Fruit fly (Drosophila melanogaster) whole organism, embryonic: ENCODE measurements around the gene CG9467.
A peak's percentile ranks its signal among the peaks of the same experiment; 100 is the strongest.

Experiments used
- Asciz ChIP-seq: fragments of 200-800 bp; sonication (Bioruptor generic); optimal IDR thresholded peaks from 2 replicates; lab custom pipeline; 2017; ENCODE audit warnings: missing biosample characterization, mild to moderate bottlenecking, missing genetic modification characterization, missing genetic modification reagents
- Atf-2 ChIP-seq: fragments of 200-800 bp; sonication (Bioruptor generic); optimal IDR thresholded peaks from 2 replicates; lab custom pipeline; 2016; ENCODE audit warnings: missing biosample characterization, missing genetic modification characterization
- B-H1 ChIP-seq: fragments of 200-800 bp; sonication (Bioruptor generic); IDR thresholded peaks from 3 replicates; pipeline ENCODE4 v1.3.6; 2022; ENCODE audit warnings: missing biosample characterization, missing genetic modification characterization
- CG10321 ChIP-seq: fragments of 200-800 bp; sonication (Bioruptor generic); IDR thresholded peaks from 2 replicates; pipeline ENCODE4 v1.3.6; 2022; ENCODE audit warnings: missing biosample characterization, missing genetic modification characterization
- CG10979 ChIP-seq: fragments of 200-800 bp; sonication (Bioruptor generic); optimal IDR thresholded peaks from 2 replicates; lab custom pipeline; 2018; ENCODE audit warnings: missing biosample characterization, mild to moderate bottlenecking, missing genetic modification characterization, moderate library complexity
- CG11398 ChIP-seq: fragments of 200-800 bp; sonication (Bioruptor generic); optimal IDR thresholded peaks from 2 replicates; lab custom pipeline; 2016; ENCODE audit warnings: missing biosample characterization, missing genetic modification characterization
- CG12391 ChIP-seq: fragments of 200-800 bp; sonication (Bioruptor generic); optimal IDR thresholded peaks from 3 replicates; lab custom pipeline; 2018; ENCODE audit warnings: missing biosample characterization, mild to moderate bottlenecking, missing genetic modification characterization, moderate library complexity
- CG13287 ChIP-seq: fragments of 200-800 bp; sonication (Bioruptor generic); IDR thresholded peaks from 2 replicates; pipeline ENCODE4 v1.3.6; 2022; ENCODE audit warnings: missing biosample characterization, missing genetic modification characterization; ENCODE audit not compliant: partially characterized antibody
- CG15696 ChIP-seq: fragments of 200-800 bp; sonication (Bioruptor generic); optimal IDR thresholded peaks from 2 replicates; lab custom pipeline; 2019; ENCODE audit warnings: missing biosample characterization, mild to moderate bottlenecking, missing genetic modification characterization, moderate library complexity
- CG17802 ChIP-seq: fragments of 200-800 bp; sonication (Bioruptor generic); optimal IDR thresholded peaks from 2 replicates; lab custom pipeline; 2018; ENCODE audit warnings: missing biosample characterization, mild to moderate bottlenecking, missing genetic modification characterization, moderate library complexity
- CG17829 ChIP-seq: fragments of 200-800 bp; optimal IDR thresholded peaks from 2 replicates; lab custom pipeline; 2019; ENCODE audit warnings: missing biosample characterization, mild to moderate bottlenecking, missing genetic modification characterization, moderate library complexity
- CG18011 ChIP-seq: fragments of 200-800 bp; sonication (Bioruptor generic); optimal IDR thresholded peaks from 2 replicates; lab custom pipeline; 2017; ENCODE audit warnings: missing biosample characterization, missing genetic modification characterization, mild to moderate bottlenecking, moderate library complexity, missing genotype
- CG18262 ChIP-seq: fragments of 200-800 bp; optimal IDR thresholded peaks from 3 replicates; lab custom pipeline; 2019; ENCODE audit warnings: missing biosample characterization, mild to moderate bottlenecking, missing genetic modification characterization, moderate library complexity
- CG1832 ChIP-seq: fragments of 200-800 bp; sonication (Bioruptor generic); optimal IDR thresholded peaks from 2 replicates; lab custom pipeline; 2017; ENCODE audit warnings: missing biosample characterization, mild to moderate bottlenecking, missing genetic modification characterization, inconsistent platforms
- CG30020 ChIP-seq: fragments of 200-800 bp; optimal IDR thresholded peaks from 2 replicates; lab custom pipeline; 2019; ENCODE audit warnings: missing biosample characterization, mild to moderate bottlenecking, missing genetic modification characterization, moderate library complexity
- CG3407 ChIP-seq: fragments of 200-800 bp; sonication (Bioruptor generic); optimal IDR thresholded peaks from 2 replicates; lab custom pipeline; 2018; ENCODE audit warnings: missing biosample characterization, mild to moderate bottlenecking, missing genetic modification characterization
- CG6175 ChIP-seq: fragments of 200-800 bp; sonication (Bioruptor generic); IDR thresholded peaks from 3 replicates; pipeline ENCODE4 v1.3.6; 2022; ENCODE audit warnings: missing biosample characterization, missing genetic modification characterization
- CG6854 ChIP-seq: fragments of 200-800 bp; sonication (Bioruptor generic); optimal IDR thresholded peaks from 3 replicates; lab custom pipeline; 2017; ENCODE audit warnings: missing biosample characterization, mild to moderate bottlenecking, missing genetic modification characterization
- CHES-1-like ChIP-seq: fragments of 200-800 bp; sonication (Bioruptor generic); optimal IDR thresholded peaks from 2 replicates; lab custom pipeline; 2016; ENCODE audit warnings: missing biosample characterization, missing genetic modification characterization
- CoRest ChIP-seq: fragments of 200-800 bp; sonication (Bioruptor generic); optimal IDR thresholded peaks from 3 replicates; lab custom pipeline; 2018; ENCODE audit warnings: missing biosample characterization, mild to moderate bottlenecking, missing genetic modification characterization, moderate library complexity
- Gsc ChIP-seq: fragments of 200-800 bp; sonication (Bioruptor generic); IDR thresholded peaks from 2 replicates; pipeline ENCODE4 v1.3.6; 2022; ENCODE audit warnings: missing biosample characterization, missing genetic modification characterization
- Hand ChIP-seq: fragments of 200-800 bp; sonication (Bioruptor generic); optimal IDR thresholded peaks from 2 replicates; lab custom pipeline; 2017; ENCODE audit warnings: mild to moderate bottlenecking, missing biosample characterization, missing genetic modification reagents, missing genetic modification characterization
- Hmx ChIP-seq: fragments of 200-800 bp; sonication (Bioruptor generic); optimal IDR thresholded peaks from 2 replicates; lab custom pipeline; 2016; ENCODE audit warnings: missing biosample characterization, missing genetic modification characterization
- Hsf ChIP-seq: fragments of 200-800 bp; sonication (Bioruptor generic); optimal IDR thresholded peaks from 3 replicates; lab custom pipeline; 2016; ENCODE audit warnings: missing biosample characterization, missing genetic modification characterization
- Mrtf ChIP-seq: fragments of 200-800 bp; sonication (Bioruptor generic); IDR thresholded peaks from 3 replicates; pipeline ENCODE4 v1.3.6; 2022; ENCODE audit warnings: missing biosample characterization, missing genetic modification characterization
- Myb ChIP-seq: fragments of 200-800 bp; sonication (Bioruptor generic); optimal IDR thresholded peaks from 2 replicates; lab custom pipeline; 2016; ENCODE audit warnings: missing biosample characterization, missing genetic modification characterization
- Six4 ChIP-seq: fragments of 200-800 bp; sonication (Bioruptor generic); optimal IDR thresholded peaks from 2 replicates; lab custom pipeline; 2016; ENCODE audit warnings: missing biosample characterization, missing genetic modification characterization
- Spps ChIP-seq: fragments of 200-800 bp; sonication (Bioruptor generic); optimal IDR thresholded peaks from 2 replicates; lab custom pipeline; 2018; ENCODE audit warnings: missing biosample characterization, mild to moderate bottlenecking, missing genetic modification characterization
- TFAM ChIP-seq: fragments of 200-800 bp; sonication (Bioruptor generic); optimal IDR thresholded peaks from 2 replicates; lab custom pipeline; 2017; ENCODE audit warnings: missing biosample characterization, missing genetic modification characterization, inconsistent platforms
- Taf1 ChIP-seq: fragments of 200-800 bp; sonication (Bioruptor generic); IDR thresholded peaks from 2 replicates; pipeline ENCODE4 v1.3.6; 2022; ENCODE audit warnings: missing biosample characterization, missing genetic modification characterization
- Xbp1 ChIP-seq: fragments of 200-800 bp; sonication (Bioruptor generic); optimal IDR thresholded peaks from 3 replicates; lab custom pipeline; 2016; ENCODE audit warnings: missing biosample characterization, mild to moderate bottlenecking, missing genetic modification characterization
- abd-A ChIP-seq: fragments of 200-800 bp; sonication (Bioruptor generic); optimal IDR thresholded peaks from 3 replicates; lab custom pipeline; 2019; ENCODE audit warnings: missing biosample characterization, mild to moderate bottlenecking, missing genetic modification characterization, moderate library complexity
- bab2 ChIP-seq: fragments of 200-800 bp; sonication (Bioruptor generic); optimal IDR thresholded peaks from 2 replicates; lab custom pipeline; 2016; ENCODE audit warnings: missing biosample characterization, missing genetic modification characterization
- bigmax ChIP-seq: fragments of 200-800 bp; sonication (Bioruptor generic); optimal IDR thresholded peaks from 2 replicates; lab custom pipeline; 2018; ENCODE audit warnings: missing biosample characterization, mild to moderate bottlenecking, missing genetic modification characterization
- dm ChIP-seq: fragments of 200-800 bp; sonication (Bioruptor generic); optimal IDR thresholded peaks from 3 replicates; lab custom pipeline; 2016; ENCODE audit warnings: missing biosample characterization, missing genetic modification characterization
- kah ChIP-seq: fragments of 200-800 bp; sonication (Bioruptor generic); optimal IDR thresholded peaks from 2 replicates; lab custom pipeline; 2018; ENCODE audit warnings: missing biosample characterization, mild to moderate bottlenecking, missing genetic modification characterization
- lbe ChIP-seq: fragments of 200-800 bp; sonication (Bioruptor generic); optimal IDR thresholded peaks from 2 replicates; lab custom pipeline; 2016; ENCODE audit warnings: missing biosample characterization, mild to moderate bottlenecking, missing genetic modification characterization
- lov ChIP-seq, 2 experiments: fragments of 200-800 bp in 1 of 2; fragments of >200 bp in 1 of 2; sonication (Bioruptor generic) in 1 of 2; IDR thresholded peaks in 1 of 2; optimal IDR thresholded peaks in 1 of 2; 2 replicates in 1 of 2; 3 replicates in 1 of 2; pipeline versions ENCODE4 v1.3.6 to Lab custom; 2017 to 2022; ENCODE audit warnings: missing biosample characterization in 1 of 2, missing genetic modification characterization in 1 of 2
- pb ChIP-seq: fragments of 200-800 bp; sonication (Bioruptor generic); optimal IDR thresholded peaks from 3 replicates; lab custom pipeline; 2016; ENCODE audit warnings: missing biosample characterization, missing genetic modification characterization
- seq ChIP-seq: fragments of 200-800 bp; sonication (Bioruptor generic); IDR thresholded peaks from 2 replicates; pipeline ENCODE4 v1.3.6; 2022; ENCODE audit warnings: missing biosample characterization, missing genetic modification characterization
- sim ChIP-seq: fragments of 200-800 bp; sonication (Bioruptor generic); IDR thresholded peaks from 2 replicates; pipeline ENCODE4 v1.3.6; 2022; ENCODE audit warnings: missing biosample characterization, missing genetic modification characterization
- slou ChIP-seq: fragments of 200-800 bp; sonication (Bioruptor generic); optimal IDR thresholded peaks from 3 replicates; lab custom pipeline; 2016; ENCODE audit warnings: missing biosample characterization, missing genetic modification characterization
- stc ChIP-seq: fragments of 200-800 bp; sonication (Bioruptor generic); IDR thresholded peaks from 2 replicates; pipeline ENCODE4 v1.3.6; 2022; ENCODE audit warnings: missing biosample characterization, missing genetic modification characterization
- stwl ChIP-seq: fragments of 200-800 bp; sonication (Bioruptor generic); optimal IDR thresholded peaks from 3 replicates; lab custom pipeline; 2018; ENCODE audit warnings: missing biosample characterization, mild to moderate bottlenecking, missing genetic modification characterization, moderate library complexity
- tap ChIP-seq: fragments of 200-800 bp; optimal IDR thresholded peaks from 3 replicates; lab custom pipeline; 2019; ENCODE audit warnings: missing biosample characterization, mild to moderate bottlenecking, missing genetic modification characterization, moderate library complexity
- tup ChIP-seq: fragments of 200-800 bp; sonication (Bioruptor generic); optimal IDR thresholded peaks from 2 replicates; lab custom pipeline; 2016; ENCODE audit warnings: missing biosample characterization, mild to moderate bottlenecking, missing genetic modification characterization, moderate library complexity
- twi ChIP-seq: fragments of 200-800 bp; optimal IDR thresholded peaks from 2 replicates; lab custom pipeline; 2019; ENCODE audit warnings: missing biosample characterization, mild to moderate bottlenecking, missing genetic modification characterization, moderate library complexity

CG9467 gene

DNA sequence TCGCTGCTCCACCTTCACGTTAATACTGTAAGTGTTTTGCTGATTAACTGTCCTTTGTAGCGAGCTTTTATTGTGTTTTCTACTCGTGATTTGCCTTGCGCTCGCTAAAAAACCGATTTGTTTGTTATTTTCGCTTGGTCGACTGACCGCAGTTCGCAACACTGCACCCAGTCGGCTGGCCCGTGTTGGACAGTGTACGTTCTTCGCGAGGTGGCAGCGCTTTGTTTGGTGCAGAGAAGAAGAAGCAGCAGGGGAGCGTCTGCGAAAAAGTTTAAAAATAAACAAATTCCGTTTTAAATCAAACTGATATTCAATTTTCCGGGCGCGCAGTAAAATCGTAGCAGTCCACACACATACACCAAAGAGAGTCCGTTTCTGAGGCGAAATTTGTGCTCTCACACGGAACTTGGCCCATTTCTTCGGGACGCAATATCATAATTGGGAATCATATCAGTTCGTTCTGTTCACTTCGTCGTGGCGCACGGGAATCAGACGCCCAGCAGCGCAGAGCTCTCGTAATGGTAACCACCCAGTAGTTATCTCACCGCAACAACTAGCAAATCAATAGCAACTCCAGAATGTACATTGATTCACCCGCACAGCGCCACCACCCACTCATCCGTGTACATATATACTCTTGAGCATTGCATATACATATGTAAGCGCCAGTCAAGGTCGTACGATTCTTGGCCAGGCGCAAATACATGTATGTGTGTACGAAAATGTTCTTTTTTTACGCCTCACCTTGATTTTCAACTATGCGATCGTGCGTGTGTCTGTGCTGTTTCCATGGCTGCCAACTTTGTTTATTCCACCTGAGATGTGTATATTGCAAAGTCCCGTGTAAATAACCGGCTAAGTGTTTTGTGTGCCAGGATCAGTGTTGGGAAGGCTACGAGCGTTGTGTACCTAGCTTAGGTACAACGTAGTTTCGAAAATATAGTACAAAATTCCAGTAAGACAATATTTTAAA is 32.9 kb downstream of the CG9467 start, which contains the start of gene Naa80 (continued):
- no peak for TF ChIP-seq Atf-2 (GFP tag; lab: Kevin White, UChicago)
- peak; percentile 58 for TF ChIP-seq CG11398
- TF ChIP-seq CG6175 (GFP tag; lab: Robert Waterston, UW), result peak; percentile 70; the same call in 2 of the 3 replicates
- TF ChIP-seq CG6854 (GFP tag; lab: Kevin White, UChicago), result no peak
- no peak for TF ChIP-seq CG1832
- no peak for TF ChIP-seq B-H1
- TF ChIP-seq pb (GFP tag; lab: Kevin White, UChicago), result peak; percentile 48
- TF ChIP-seq CG3407 (GFP tag; lab: Kevin White, UChicago), result no peak
- TF ChIP-seq lov (optimal IDR thresholded peaks at IDR 0.05; lab: Kevin White, UChicago), result no peak
- TF ChIP-seq lov (GFP tag; IDR thresholded peaks at IDR 0.05; lab: Robert Waterston, UW), result peak; percentile 26; the same call in 1 of the 3 replicates
- no peak for TF ChIP-seq Taf1 (GFP tag; lab: Robert Waterston, UW)
- TF ChIP-seq abd-A (tag; lab: Kevin White, UChicago), result no peak
- peak; percentile 53 for TF ChIP-seq CG15696 (tag; lab: Kevin White, UChicago)
- TF ChIP-seq tup (GFP tag; lab: Kevin White, UChicago), result peak; percentile 58
- TF ChIP-seq lbe (GFP tag; lab: Kevin White, UChicago), result peak; percentile 63
- TF ChIP-seq CG17829, result peak; percentile 58
- TF ChIP-seq seq (GFP tag; lab: Robert Waterston, UW), result 0 out of 2 replicates have a peak, but pooled peaks have one; percentile 33
- TF ChIP-seq CHES-1-like, result peak; percentile 94
- peak; percentile 75 for TF ChIP-seq Hsf (GFP tag; lab: Kevin White, UChicago)
- TF ChIP-seq twi (tag; lab: Kevin White, UChicago), result peak; percentile 5
- peak; percentile 9 for TF ChIP-seq CG30020 (tag; lab: Kevin White, UChicago)
- TF ChIP-seq stwl (tag; lab: Kevin White, UChicago), result peak; percentile 77
- no peak for TF ChIP-seq slou (GFP tag; lab: Kevin White, UChicago)
- TF ChIP-seq dm (GFP tag; lab: Kevin White, UChicago), result peak; percentile 67
- TF ChIP-seq TFAM (GFP tag; lab: Kevin White, UChicago), result no peak
- TF ChIP-seq stc (GFP tag; lab: Robert Waterston, UW), result no peak
- no peak for TF ChIP-seq Gsc (GFP tag; lab: Robert Waterston, UW)
- no peak for TF ChIP-seq Asciz (GFP tag; lab: Kevin White, UChicago)
- TF ChIP-seq Myb (GFP tag; lab: Kevin White, UChicago), result peak; percentile 96
- TF ChIP-seq kah (GFP tag; lab: Kevin White, UChicago), result peak; percentile 31
- TF ChIP-seq CG10321, result peak; percentile 11; the same call in 1 of the 2 replicates
- TF ChIP-seq CG17802 (tag; lab: Kevin White, UChicago), result peak; percentile 33
- peak; percentile 1 for TF ChIP-seq Six4
- no peak for TF ChIP-seq Spps (tag; lab: Kevin White, UChicago)
- TF ChIP-seq CG18262 (tag; lab: Kevin White, UChicago), result peak; percentile 11
- no peak for TF ChIP-seq Mrtf (GFP tag; lab: Robert Waterston, UW)
- TF ChIP-seq sim (GFP tag; lab: Robert Waterston, UW), result no peak
- peak; percentile 21 for TF ChIP-seq CG10979 (tag; lab: Kevin White, UChicago)
- no peak for TF ChIP-seq tap (tag; lab: Kevin White, UChicago)
- TF ChIP-seq CG18011 (GFP tag; lab: Kevin White, UChicago), result peak; percentile 65
- TF ChIP-seq Xbp1, result peak; percentile 73
- no peak for TF ChIP-seq Hmx (GFP tag; lab: Kevin White, UChicago)
- peak; percentile 66 for TF ChIP-seq bab2 (GFP tag; lab: Kevin White, UChicago)
- peak; percentile 40 for TF ChIP-seq bigmax (GFP tag; lab: Kevin White, UChicago)
- no peak for TF ChIP-seq Hand (GFP tag; lab: Kevin White, UChicago)
- peak; percentile 38 for TF ChIP-seq CG12391 (tag; lab: Kevin White, UChicago)
- TF ChIP-seq CoRest (tag; lab: Kevin White, UChicago), result peak; percentile 6
- peak; percentile 54 for TF ChIP-seq CG13287 (GFP tag; lab: Robert Waterston, UW)
